Fruit fly (Drosophila melanogaster): Measurements from ENCODE around the gene CG14107.

Gene CG14107

dm6 chr3L:13389834-13390233 lies 8.7 kb upstream of the CG14107 start, which contains the start of gene Poc1 (continued):
- TF ChIP-seq Aef1 (GFP tag; IDR thresholded peaks at IDR 0.05) (no peak), CG8944 (GFP tag; optimal IDR thresholded peaks at IDR 0.05) (no peak), Deaf1 (tag; optimal IDR thresholded peaks at IDR 0.05) (no peak), Dp (GFP tag; optimal IDR thresholded peaks at IDR 0.05) (peak; percentile 96), CG2129 (GFP tag; IDR thresholded peaks at IDR 0.05; ENCODE audit: partially characterized antibody) (no peak), bab2 (GFP tag; optimal IDR thresholded peaks at IDR 0.05) (no peak), trh (GFP tag; optimal IDR thresholded peaks at IDR 0.05) (no peak), bbx (GFP tag; IDR thresholded peaks at IDR 0.05; ENCODE audit: partially characterized antibody) (peak; percentile 44; the same call in 1 of the 2 replicates), CG4730 (GFP tag; IDR thresholded peaks at IDR 0.05) (no peak), HHEX (GFP tag; optimal IDR thresholded peaks at IDR 0.05) (no peak), bsh (GFP tag; optimal IDR thresholded peaks at IDR 0.05) (no peak), Lhr (GFP tag; optimal IDR thresholded peaks at IDR 0.05) (peak; percentile 79), CG8359 (GFP tag; optimal IDR thresholded peaks at IDR 0.05; ENCODE audit: borderline replicate concordance) (no peak), CG18262 (tag; optimal IDR thresholded peaks at IDR 0.05) (no peak), yki (optimal IDR thresholded peaks at IDR 0.05) (no peak), inv (GFP tag; IDR thresholded peaks at IDR 0.05; ENCODE audit: partially characterized antibody) (0 out of 2 replicates have a peak, but pooled peaks have one; percentile 3), CG1792 (GFP tag; optimal IDR thresholded peaks at IDR 0.05) (no peak), H15 (GFP tag; IDR thresholded peaks at IDR 0.05) (no peak), ato (GFP tag; IDR thresholded peaks at IDR 0.05; ENCODE audit: partially characterized antibody) (no peak), caup (GFP tag; optimal IDR thresholded peaks at IDR 0.05; ENCODE audit: severe bottlenecking) (no peak), insv (GFP tag; optimal IDR thresholded peaks at IDR 0.05) (peak in 1 of 2 experiments; percentile 41), Ets97D (GFP tag; optimal IDR thresholded peaks at IDR 0.05) (peak; percentile 38), slou (GFP tag; optimal IDR thresholded peaks at IDR 0.05) (no peak), gsb-n (tag; optimal IDR thresholded peaks at IDR 0.05) (peak; percentile 39), tna (GFP tag; IDR thresholded peaks at IDR 0.05; ENCODE audit: partially characterized antibody) (peak; percentile 33; the same call in 1 of the 2 replicates), CG31224 (GFP tag; IDR thresholded peaks at IDR 0.05) (no peak), pzg (GFP tag; optimal IDR thresholded peaks at IDR 0.05) (peak; percentile 90), mam (GFP tag; optimal IDR thresholded peaks at IDR 0.05) (no peak), wdn (GFP tag; IDR thresholded peaks at IDR 0.05) (no peak), Camta (GFP tag; optimal IDR thresholded peaks at IDR 0.05) (no peak), vnd (GFP tag; IDR thresholded peaks at IDR 0.05; ENCODE audit: partially characterized antibody) (0 out of 3 replicates have a peak, but pooled peaks have one; percentile 15), org-1 (GFP tag; optimal IDR thresholded peaks at IDR 0.05) (no peak), eve (GFP tag; optimal IDR thresholded peaks at IDR 0.05) (no peak), CG17829 (tag; optimal IDR thresholded peaks at IDR 0.05) (peak; percentile 53), CG13894 (tag; optimal IDR thresholded peaks at IDR 0.05) (no peak), Myb (GFP tag; optimal IDR thresholded peaks at IDR 0.05) (peak; percentile 60), CG6791 (GFP tag; IDR thresholded peaks at IDR 0.05; ENCODE audit: partially characterized antibody) (peak; percentile 61), hth (optimal IDR thresholded peaks at IDR 0.05) (no peak), CG17186 (GFP tag; optimal IDR thresholded peaks at IDR 0.05) (peak; percentile 39)

dm6 chr3L:13387608-13388007 lies 6.5 kb upstream of the CG14107 start, which contains the start of gene CG10171:
TSS of gene CG10171 (minus strand) at chr3L:13387907.
- TF ChIP-seq phol (tag; optimal IDR thresholded peaks at IDR 0.05) (peak; percentile 11), CG15601 (tag; optimal IDR thresholded peaks at IDR 0.05) (peak; percentile 8), CG10979 (tag; optimal IDR thresholded peaks at IDR 0.05) (no peak), bcd (GFP tag; optimal IDR thresholded peaks at IDR 0.05) (no peak), row (GFP tag; IDR thresholded peaks at IDR 0.05) (no peak), CG11085 (GFP tag; IDR thresholded peaks at IDR 0.05) (no peak), Hr3 (GFP tag; optimal IDR thresholded peaks at IDR 0.05) (no peak), Elba2 (GFP tag; optimal IDR thresholded peaks at IDR 0.05) (no peak), CTCF (GFP tag; optimal IDR thresholded peaks at IDR 0.05) (peak; percentile 39), Opbp (GFP tag; IDR thresholded peaks at IDR 0.05; ENCODE audit: partially characterized antibody) (peak; percentile 69), Dref (GFP tag; IDR thresholded peaks at IDR 0.05) (peak; percentile 43; the same call in 1 of the 2 replicates), Ada2b (GFP tag; IDR thresholded peaks at IDR 0.05) (no peak), CG12236 (GFP tag; optimal IDR thresholded peaks at IDR 0.05) (no peak), ken (GFP tag; IDR thresholded peaks at IDR 0.05) (peak; percentile 64; the same call in 1 of the 3 replicates), CG1832 (GFP tag; optimal IDR thresholded peaks at IDR 0.05) (no peak)

All from whole organism, embryonic.